Fruit fly (Drosophila melanogaster) whole organism, wandering third instar larva: ENCODE data around the gene CG34290.

Experiments used
- Abd-B ChIP-seq: fragments of >200 bp; optimal IDR thresholded peaks from 2 replicates; lab custom pipeline; 2017; ENCODE audit warnings: missing biosample characterization, missing genetic modification characterization
- CG9705 ChIP-seq: fragments of 200-800 bp; sonication (Bioruptor generic); optimal IDR thresholded peaks from 2 replicates; lab custom pipeline; 2018; ENCODE audit warnings: missing biosample characterization, mild to moderate bottlenecking, missing genetic modification characterization
- CrebA ChIP-seq: fragments of 200-800 bp; sonication (Bioruptor generic); optimal IDR thresholded peaks from 2 replicates; lab custom pipeline; 2016; ENCODE audit warnings: missing biosample characterization, mild to moderate bottlenecking, missing genetic modification characterization, borderline replicate concordance
- Myc ChIP-seq: fragments of >200 bp; optimal IDR thresholded peaks from 2 replicates; lab custom pipeline; 2017
- sage ChIP-seq: fragments of 200-800 bp; sonication (Bioruptor generic); optimal IDR thresholded peaks from 2 replicates; lab custom pipeline; 2016; ENCODE audit warnings: missing biosample characterization, mild to moderate bottlenecking, missing genetic modification characterization

DNA sequence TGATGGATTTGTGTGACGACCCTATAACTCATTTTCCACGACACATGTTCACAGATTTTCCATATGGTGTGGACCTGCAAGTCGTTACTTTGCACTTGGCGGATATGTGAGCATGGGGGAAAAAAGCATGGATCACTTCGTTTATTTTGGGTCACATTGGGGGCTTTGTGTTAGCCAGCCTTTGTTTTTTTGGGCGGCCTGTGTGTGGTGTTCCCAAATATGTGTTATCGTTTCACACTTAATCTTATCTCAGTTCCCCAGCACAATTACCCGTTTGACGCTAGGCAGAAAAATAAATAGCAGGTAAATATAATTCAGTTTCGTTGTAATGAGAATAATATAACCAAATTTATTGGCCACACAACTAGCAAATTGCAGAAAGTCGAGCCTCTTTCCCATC, 21.3 kb downstream of the CG34290 start:
- no peak for TF ChIP-seq CG9705
- no peak for TF ChIP-seq Myc (lab: Kevin White, UChicago)
- TF ChIP-seq CrebA (GFP tag; lab: Kevin White, UChicago), result no peak
- TF ChIP-seq Abd-B, result no peak
- no peak for TF ChIP-seq sage (GFP tag; lab: Kevin White, UChicago)
